Fruit fly (Drosophila melanogaster) whole organism: ENCODE results near the gene CG10428.

Experiments
- CG8478 ChIP-seq: fragments of >200 bp; optimal IDR thresholded peaks from 2 replicates; lab custom pipeline; 2018; ENCODE audit warnings: inconsistent platforms
- Dll ChIP-seq: fragments of >200 bp; optimal IDR thresholded peaks from 2 replicates; lab custom pipeline; 2017
- EcR ChIP-seq, 2 experiments: fragments of >200 bp; optimal IDR thresholded peaks; 2 replicates each; lab custom pipeline; 2017; ENCODE audit warnings: missing biosample characterization in 2 of 2, missing genetic modification characterization in 2 of 2, missing genetic modification reagents in 2 of 2
- pan ChIP-seq: fragments of >200 bp; optimal IDR thresholded peaks from 2 replicates; lab custom pipeline; 2017
- usp ChIP-seq: fragments of >200 bp; optimal IDR thresholded peaks from 2 replicates; lab custom pipeline; 2017; ENCODE audit warnings: missing biosample characterization, missing genetic modification characterization, mixed read lengths

dm6 chr2L:18948065-18948723 lies 490 bp upstream of the CG10428 start:
- no peak for TF ChIP-seq usp (GFP tag; lab: Kevin White, UChicago)
- no peak for TF ChIP-seq CG8478 (lab: Kevin White, UChicago)
- no peak for TF ChIP-seq Dll (lab: Kevin White, UChicago)
- TF ChIP-seq pan (lab: Kevin White, UChicago), result no peak
- no peak for TF ChIP-seq EcR (GFP tag; optimal IDR thresholded peaks at IDR 0.05; lab: Kevin White, UChicago)
